Worm (Caenorhabditis elegans) whole organism, early embryonic: Measurements from ENCODE around the gene ZK666.11.

ENCODE experiments used
- B0310.2 ChIP-seq: sonication (generic microtip); optimal IDR thresholded peaks from 2 replicates; lab custom pipeline; 2016; ENCODE audit warnings: mild to moderate bottlenecking, missing genetic modification characterization, missing compliant biosample characterization
- F13C5.2 ChIP-seq: sonication (generic microtip); optimal IDR thresholded peaks from 2 replicates; lab custom pipeline; 2017; ENCODE audit warnings: mild to moderate bottlenecking, missing genetic modification characterization, inconsistent platforms, missing compliant biosample characterization
- aly-1 ChIP-seq: sonication (generic microtip); optimal IDR thresholded peaks from 2 replicates; lab custom pipeline; 2016; ENCODE audit warnings: missing genetic modification characterization, missing compliant biosample characterization
- ama-1 ChIP-seq: fragments of 150-350 bp; optimal IDR thresholded peaks from 2 replicates; lab custom pipeline; 2014
- ceh-13 ChIP-seq: fragments of 200-800 bp; sonication (Bioruptor generic); optimal IDR thresholded peaks from 2 replicates; lab custom pipeline; 2018; ENCODE audit warnings: mild to moderate bottlenecking, missing genetic modification characterization, missing compliant biosample characterization
- ceh-36 ChIP-seq: sonication (generic microtip); optimal IDR thresholded peaks from 2 replicates; lab custom pipeline; 2016; ENCODE audit warnings: missing genetic modification characterization, inconsistent platforms, missing compliant biosample characterization
- ets-7 ChIP-seq: sonication (generic microtip); optimal IDR thresholded peaks from 2 replicates; lab custom pipeline; 2016; ENCODE audit warnings: missing genotype, missing genetic modification characterization, missing compliant biosample characterization
- flt-1 ChIP-seq: fragments of 200-800 bp; sonication (Bioruptor generic); IDR thresholded peaks from 2 replicates; pipeline ENCODE4 v1.3.6; 2022; ENCODE audit warnings: missing genetic modification characterization, missing compliant biosample characterization
- hmbx-1 ChIP-seq: sonication (generic microtip); optimal IDR thresholded peaks from 2 replicates; lab custom pipeline; 2016; ENCODE audit warnings: mild to moderate bottlenecking, missing genetic modification characterization, missing compliant biosample characterization
- hmg-4 ChIP-seq: fragments of 200-800 bp; sonication (Bioruptor generic); optimal IDR thresholded peaks from 2 replicates; lab custom pipeline; 2018; ENCODE audit warnings: mild to moderate bottlenecking, missing genetic modification characterization, missing compliant biosample characterization
- hnd-1 ChIP-seq: sonication (generic microtip); optimal IDR thresholded peaks from 2 replicates; lab custom pipeline; 2016; ENCODE audit warnings: missing genetic modification characterization, missing compliant biosample characterization
- pes-1 ChIP-seq: fragments of 200-800 bp; sonication (Bioruptor generic); IDR thresholded peaks from 2 replicates; pipeline ENCODE4 v1.3.6; 2022; ENCODE audit warnings: missing genetic modification reagents, missing genetic modification characterization, missing compliant biosample characterization
- scrt-1 ChIP-seq: fragments of 200-800 bp; sonication (Bioruptor generic); IDR thresholded peaks from 2 replicates; pipeline ENCODE4 v1.3.6; 2022; ENCODE audit warnings: missing genetic modification characterization, missing compliant biosample characterization
- sea-1 ChIP-seq: fragments of 200-800 bp; sonication (Bioruptor generic); conservative IDR thresholded peaks from 2 replicates; pipeline ENCODE4 v1.3.6; 2022; ENCODE audit warnings: missing genetic modification characterization, missing compliant biosample characterization
- tbx-11 ChIP-seq: fragments of 200-800 bp; sonication (Bioruptor generic); IDR thresholded peaks from 2 replicates; pipeline ENCODE4 v1.3.6; 2022; ENCODE audit warnings: missing genetic modification characterization, missing compliant biosample characterization
- tbx-37 ChIP-seq: fragments of 200-800 bp; sonication (Bioruptor generic); conservative IDR thresholded peaks from 2 replicates; pipeline ENCODE4 v1.3.6; 2022; ENCODE audit warnings: missing genetic modification reagents, missing genetic modification characterization, missing compliant biosample characterization
- tra-4 ChIP-seq: sonication (generic microtip); optimal IDR thresholded peaks from 2 replicates; lab custom pipeline; 2017; ENCODE audit warnings: missing genetic modification characterization, missing compliant biosample characterization

Gene ZK666.11

DNA sequence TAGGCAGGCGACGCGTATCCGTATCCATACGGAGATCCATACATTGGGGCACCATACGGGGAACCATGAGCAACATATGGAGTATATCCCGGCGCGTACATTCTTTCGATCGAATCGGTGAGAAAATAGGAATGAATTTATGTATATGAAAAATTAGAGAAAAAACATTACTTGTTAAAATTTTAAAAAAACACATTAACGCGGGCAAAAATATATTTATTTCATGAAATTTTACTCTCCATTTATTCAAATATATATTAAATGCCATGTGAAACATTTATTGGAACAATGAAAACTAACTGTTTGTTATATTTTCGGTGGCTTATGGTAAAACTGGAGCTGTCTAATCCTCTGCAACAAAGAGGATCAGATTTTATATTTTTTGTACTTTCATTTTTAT is 10.5 kb upstream of the ZK666.11 start, which contains the start of gene ZK666.2:
TSS of gene ZK666.2 (minus strand) at position 101 of the 400 bp plus-strand sequence.
- TF ChIP-seq B0310.2 (no peak), pes-1 (GFP tag; lab: Robert Waterston, UW) (no peak), F13C5.2 (tag; lab: Kevin White, UChicago) (no peak), ceh-13 (GFP tag; lab: Kevin White, UChicago) (no peak), hmg-4 (no peak), ets-7 (no peak), hnd-1 (tag; lab: Kevin White, UChicago) (no peak), flt-1 (GFP tag; lab: Robert Waterston, UW) (no peak), tra-4 (no peak)

ce11 chrII:10476039-10476438 is 6.3 kb upstream of the ZK666.11 start, which contains the start of gene clec-58:
Gene clec-58, minus strand, starts transcription at chrII:10476139.
- no peak for TF ChIP-seq ama-1 (lab: Kevin White, UChicago)
- no peak for TF ChIP-seq hnd-1 (tag; lab: Kevin White, UChicago)
- TF ChIP-seq tbx-37 (GFP tag; lab: Robert Waterston, UW) = no peak
- no peak for TF ChIP-seq aly-1
- no peak for TF ChIP-seq ceh-36
- TF ChIP-seq scrt-1 (GFP tag; lab: Robert Waterston, UW) = no peak
- no peak for TF ChIP-seq tbx-11 (GFP tag; lab: Robert Waterston, UW)
- TF ChIP-seq sea-1 (GFP tag; lab: Robert Waterston, UW) = no peak
- TF ChIP-seq pes-1 (GFP tag; lab: Robert Waterston, UW) = no peak
- TF ChIP-seq tra-4 = no peak
- no peak for TF ChIP-seq ets-7
- no peak for TF ChIP-seq hmg-4
- TF ChIP-seq ceh-13 (GFP tag; lab: Kevin White, UChicago) = no peak
- no peak for TF ChIP-seq B0310.2
- TF ChIP-seq hmbx-1 (tag; lab: Kevin White, UChicago) = no peak
- no peak for TF ChIP-seq F13C5.2 (tag; lab: Kevin White, UChicago)
- no peak for TF ChIP-seq flt-1 (GFP tag; lab: Robert Waterston, UW)

- TF ChIP-seq hmg-4 (no peak), aly-1 (no peak), ets-7 (no peak), tra-4 (no peak), ama-1 (lab: Kevin White, UChicago) (no peak), tbx-37 (GFP tag; lab: Robert Waterston, UW) (no peak), ceh-36 (no peak), B0310.2 (no peak), sea-1 (GFP tag; lab: Robert Waterston, UW) (no peak), F13C5.2 (tag; lab: Kevin White, UChicago) (no peak), hmbx-1 (tag; lab: Kevin White, UChicago) (no peak), ceh-13 (GFP tag; lab: Kevin White, UChicago) (no peak), pes-1 (GFP tag; lab: Robert Waterston, UW) (no peak)
Measured at ce11 chrII:10476959-10477358, 5.4 kb upstream of the ZK666.11 start, which contains the start of gene ZK666.4. Gene ZK666.4, plus strand, starts transcription at chrII:10477259.

ce11 chrII:10479348-10479747 is 3.0 kb upstream of the ZK666.11 start, which contains the start of gene clec-59:
Gene clec-59, minus strand, starts transcription at chrII:10479448.
- no peak for TF ChIP-seq B0310.2
- no peak for TF ChIP-seq scrt-1 (GFP tag; lab: Robert Waterston, UW)
- no peak for TF ChIP-seq hmg-4
- TF ChIP-seq tbx-37 (GFP tag; lab: Robert Waterston, UW) = no peak
- TF ChIP-seq flt-1 (GFP tag; lab: Robert Waterston, UW) = no peak
- TF ChIP-seq ama-1 (lab: Kevin White, UChicago) = no peak
- TF ChIP-seq sea-1 (GFP tag; lab: Robert Waterston, UW) = no peak
- no peak for TF ChIP-seq hnd-1 (tag; lab: Kevin White, UChicago)
- TF ChIP-seq hmbx-1 (tag; lab: Kevin White, UChicago) = no peak

DNA sequence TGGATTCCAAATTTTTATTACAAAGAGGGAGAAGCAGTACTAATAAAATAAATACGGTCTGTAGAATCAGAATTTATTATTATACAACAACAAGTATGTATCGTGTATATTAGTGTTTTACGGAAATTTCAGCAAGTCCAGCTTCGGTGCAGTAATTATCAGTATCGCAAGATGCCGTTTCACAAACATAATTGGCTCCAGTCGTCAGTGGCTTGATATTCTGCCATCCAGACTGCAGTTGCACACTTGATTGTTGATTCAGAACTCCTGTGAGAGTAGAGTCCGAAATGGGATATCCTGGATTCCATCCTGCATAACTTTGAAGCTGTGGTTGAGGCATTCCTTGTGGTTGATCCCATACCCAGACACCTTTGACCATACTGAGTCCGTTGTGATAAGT is 2.3 kb upstream of the ZK666.11 start:
- no peak for TF ChIP-seq hmbx-1 (tag; lab: Kevin White, UChicago)
- TF ChIP-seq hnd-1 (tag; lab: Kevin White, UChicago) = no peak
- no peak for TF ChIP-seq tbx-37 (GFP tag; lab: Robert Waterston, UW)
- no peak for TF ChIP-seq pes-1 (GFP tag; lab: Robert Waterston, UW)
- no peak for TF ChIP-seq tra-4
- no peak for TF ChIP-seq flt-1 (GFP tag; lab: Robert Waterston, UW)
- TF ChIP-seq sea-1 (GFP tag; lab: Robert Waterston, UW) = no peak
- TF ChIP-seq B0310.2 = no peak
- no peak for TF ChIP-seq ceh-13 (GFP tag; lab: Kevin White, UChicago)
- no peak for TF ChIP-seq aly-1
- no peak for TF ChIP-seq ama-1 (lab: Kevin White, UChicago)
- TF ChIP-seq F13C5.2 (tag; lab: Kevin White, UChicago) = no peak
- no peak for TF ChIP-seq scrt-1 (GFP tag; lab: Robert Waterston, UW)
- TF ChIP-seq tbx-11 (GFP tag; lab: Robert Waterston, UW) = no peak

- TF ChIP-seq tra-4 (no peak), tbx-11 (GFP tag; lab: Robert Waterston, UW) (no peak), aly-1 (no peak), scrt-1 (GFP tag; lab: Robert Waterston, UW) (no peak), tbx-37 (GFP tag; lab: Robert Waterston, UW) (no peak), ceh-13 (GFP tag; lab: Kevin White, UChicago) (no peak)
Measured at ce11 chrII:10482899-10483298, 577 bp downstream of the ZK666.11 start.

ce11 chrII:10483860-10484259 is 1.5 kb downstream of the ZK666.11 start:
- TF ChIP-seq aly-1 = no peak
- no peak for TF ChIP-seq sea-1 (GFP tag; lab: Robert Waterston, UW)
- TF ChIP-seq ceh-36 = no peak
- TF ChIP-seq ceh-13 (GFP tag; lab: Kevin White, UChicago) = no peak
- no peak for TF ChIP-seq scrt-1 (GFP tag; lab: Robert Waterston, UW)
- TF ChIP-seq B0310.2 = no peak
- TF ChIP-seq ama-1 (lab: Kevin White, UChicago) = no peak
- TF ChIP-seq ets-7 = no peak
- TF ChIP-seq hnd-1 (tag; lab: Kevin White, UChicago) = no peak
- no peak for TF ChIP-seq tbx-11 (GFP tag; lab: Robert Waterston, UW)
- no peak for TF ChIP-seq tbx-37 (GFP tag; lab: Robert Waterston, UW)
- TF ChIP-seq hmg-4 = no peak
- TF ChIP-seq F13C5.2 (tag; lab: Kevin White, UChicago) = no peak
- TF ChIP-seq pes-1 (GFP tag; lab: Robert Waterston, UW) = no peak
- no peak for TF ChIP-seq flt-1 (GFP tag; lab: Robert Waterston, UW)
- no peak for TF ChIP-seq tra-4
- TF ChIP-seq hmbx-1 (tag; lab: Kevin White, UChicago) = no peak
